Worm (Caenorhabditis elegans) whole organism, L3 larva: ENCODE measurements around the gene Y11D7A.19.

Source experiments
- ZK546.5 ChIP-seq: sonication (generic microtip); optimal IDR thresholded peaks from 2 replicates; lab custom pipeline; 2017; ENCODE audit warnings: missing biosample characterization, missing genetic modification characterization
- aly-2 ChIP-seq: fragments of 150-350 bp; optimal IDR thresholded peaks from 2 replicates; lab custom pipeline; 2014; ENCODE audit warnings: missing biosample characterization, missing genetic modification characterization
- ama-1 ChIP-seq: fragments of 150-350 bp; optimal IDR thresholded peaks from 2 replicates; lab custom pipeline; 2018
- ceh-16 ChIP-seq: sonication (generic microtip); optimal IDR thresholded peaks from 2 replicates; lab custom pipeline; 2017; ENCODE audit warnings: missing biosample characterization, missing genetic modification characterization
- ceh-28 ChIP-seq: fragments of 150-350 bp; optimal IDR thresholded peaks from 2 replicates; lab custom pipeline; 2014; ENCODE audit warnings: missing biosample characterization, missing genetic modification reagents, missing genetic modification characterization
- ceh-82 ChIP-seq: fragments of 150-350 bp; optimal IDR thresholded peaks from 2 replicates; lab custom pipeline; 2014; ENCODE audit warnings: missing biosample characterization, missing genetic modification characterization
- ceh-9 ChIP-seq: sonication (generic microtip); optimal IDR thresholded peaks from 2 replicates; lab custom pipeline; 2018; ENCODE audit warnings: missing biosample characterization, missing genetic modification characterization
- daf-12 ChIP-seq: fragments of 150-350 bp; optimal IDR thresholded peaks from 2 replicates; lab custom pipeline; 2014; ENCODE audit warnings: missing biosample characterization, missing genetic modification reagents, missing genetic modification characterization
- egl-27 ChIP-seq: sonication (generic microtip); optimal IDR thresholded peaks from 4 replicates; lab custom pipeline; 2017; ENCODE audit warnings: missing biosample characterization, missing genetic modification reagents, missing genetic modification characterization
- egl-5 ChIP-seq: fragments of 150-350 bp; optimal IDR thresholded peaks from 2 replicates; lab custom pipeline; 2017; ENCODE audit warnings: missing biosample characterization, missing genetic modification reagents, missing genetic modification characterization, inconsistent platforms
- elt-1 ChIP-seq: fragments of 150-350 bp; optimal IDR thresholded peaks from 2 replicates; lab custom pipeline; 2014; ENCODE audit warnings: missing biosample characterization, missing genetic modification characterization
- elt-2 ChIP-seq: sonication (generic microtip); optimal IDR thresholded peaks from 2 replicates; lab custom pipeline; 2016; ENCODE audit warnings: missing genetic modification reagents, mild to moderate bottlenecking, missing genetic modification characterization, missing compliant biosample characterization
- elt-3 ChIP-seq, 3 experiments: fragments of 150-350 bp in 1 of 3; sonication (generic microtip) in 2 of 3; optimal IDR thresholded peaks; 2 replicates in 2 of 3; 4 replicates in 1 of 3; lab custom pipeline; 2014 to 2017; ENCODE audit warnings: missing biosample characterization in 3 of 3, missing genetic modification characterization in 3 of 3
- eor-1 ChIP-seq, 2 experiments: fragments of 150-350 bp; optimal IDR thresholded peaks; 2 replicates each; lab custom pipeline; 2014 to 2018; ENCODE audit warnings: missing biosample characterization in 2 of 2, missing genetic modification characterization in 2 of 2
- fkh-10 ChIP-seq: sonication (generic microtip); optimal IDR thresholded peaks from 2 replicates; lab custom pipeline; 2017; ENCODE audit warnings: missing biosample characterization, missing genetic modification reagents, missing genetic modification characterization
- fkh-2 ChIP-seq: fragments of 150-350 bp; optimal IDR thresholded peaks from 2 replicates; lab custom pipeline; 2014; ENCODE audit warnings: missing biosample characterization, missing genetic modification reagents, missing genetic modification characterization
- jun-1 ChIP-seq: fragments of 150-350 bp; optimal IDR thresholded peaks from 2 replicates; lab custom pipeline; 2014; ENCODE audit warnings: missing biosample characterization, missing genetic modification reagents, missing genetic modification characterization
- lin-39 ChIP-seq: fragments of 150-350 bp; optimal IDR thresholded peaks from 2 replicates; lab custom pipeline; 2018; ENCODE audit warnings: missing biosample characterization, missing genetic modification reagents, missing genetic modification characterization
- lsy-12 ChIP-seq: sonication (generic microtip); optimal IDR thresholded peaks from 2 replicates; lab custom pipeline; 2016; ENCODE audit warnings: mild to moderate bottlenecking, missing genetic modification characterization, missing compliant biosample characterization
- mdl-1 ChIP-seq: fragments of 150-350 bp; optimal IDR thresholded peaks from 2 replicates; lab custom pipeline; 2014; ENCODE audit warnings: missing biosample characterization, missing genetic modification characterization
- mml-1 ChIP-seq: fragments of 150-350 bp; sonication (generic microtip); optimal IDR thresholded peaks from 3 replicates; lab custom pipeline; 2014; ENCODE audit warnings: missing biosample characterization, missing genetic modification characterization
- nfya-1 ChIP-seq: sonication (generic microtip); optimal IDR thresholded peaks from 2 replicates; lab custom pipeline; 2017; ENCODE audit warnings: missing genetic modification characterization, mild to moderate bottlenecking, missing compliant biosample characterization, antibody characterized with exemption, moderate library complexity; ENCODE audit not compliant: insufficient read depth
- nhr-11 ChIP-seq: fragments of 150-350 bp; optimal IDR thresholded peaks from 2 replicates; lab custom pipeline; 2014; ENCODE audit warnings: missing biosample characterization, missing genetic modification characterization
- nhr-12 ChIP-seq: fragments of 150-350 bp; optimal IDR thresholded peaks from 2 replicates; lab custom pipeline; 2014; ENCODE audit warnings: missing biosample characterization, missing genetic modification characterization
- nhr-23 ChIP-seq: fragments of 150-350 bp; optimal IDR thresholded peaks from 2 replicates; lab custom pipeline; 2014; ENCODE audit warnings: missing biosample characterization, missing genetic modification reagents, missing genetic modification characterization
- nhr-25 ChIP-seq: sonication (generic microtip); optimal IDR thresholded peaks from 2 replicates; lab custom pipeline; 2017; ENCODE audit warnings: missing biosample characterization, missing genetic modification characterization
- nhr-28 ChIP-seq: fragments of 150-350 bp; optimal IDR thresholded peaks from 2 replicates; lab custom pipeline; 2014; ENCODE audit warnings: missing biosample characterization, missing genetic modification characterization
- nhr-43 ChIP-seq: sonication (generic microtip); optimal IDR thresholded peaks from 2 replicates; lab custom pipeline; 2016; ENCODE audit warnings: mild to moderate bottlenecking, missing genetic modification characterization, missing compliant biosample characterization; ENCODE audit not compliant: poor library complexity, severe bottlenecking
- nhr-67 ChIP-seq: fragments of 150-350 bp; optimal IDR thresholded peaks from 2 replicates; lab custom pipeline; 2014; ENCODE audit warnings: missing biosample characterization, missing genetic modification characterization
- nhr-76 ChIP-seq: fragments of 150-350 bp; sonication (generic microtip); optimal IDR thresholded peaks from 5 replicates; lab custom pipeline; 2014; ENCODE audit warnings: missing biosample characterization, missing genetic modification characterization
- pha-4 ChIP-seq: fragments of 150-350 bp; optimal IDR thresholded peaks from 2 replicates; lab custom pipeline; 2014; ENCODE audit warnings: missing biosample characterization, missing genetic modification reagents, missing genetic modification characterization
- pqm-1 ChIP-seq: fragments of 150-350 bp; optimal IDR thresholded peaks from 2 replicates; lab custom pipeline; 2017; ENCODE audit warnings: missing biosample characterization, missing genetic modification characterization, inconsistent platforms
- sea-2 ChIP-seq: fragments of 150-350 bp; sonication (generic microtip); optimal IDR thresholded peaks from 4 replicates; lab custom pipeline; 2014; ENCODE audit warnings: missing biosample characterization, missing genetic modification reagents, missing genetic modification characterization
- skn-1 ChIP-seq: fragments of 150-350 bp; optimal IDR thresholded peaks from 2 replicates; lab custom pipeline; 2014; ENCODE audit warnings: missing biosample characterization, missing genetic modification characterization
- tbx-2 ChIP-seq: sonication (generic microtip); optimal IDR thresholded peaks from 2 replicates; lab custom pipeline; 2016; ENCODE audit warnings: mild to moderate bottlenecking, missing genetic modification characterization, missing compliant biosample characterization
- unc-39 ChIP-seq: sonication (generic microtip); optimal IDR thresholded peaks from 4 replicates; lab custom pipeline; 2017; ENCODE audit warnings: missing biosample characterization, missing genetic modification characterization
- unc-62 ChIP-seq: fragments of 150-350 bp; sonication (generic microtip); optimal IDR thresholded peaks from 4 replicates; lab custom pipeline; 2014; ENCODE audit warnings: missing biosample characterization, missing genetic modification reagents, missing genetic modification characterization
- ztf-11 ChIP-seq: fragments of 150-350 bp; optimal IDR thresholded peaks from 2 replicates; lab custom pipeline; 2014; ENCODE audit warnings: missing biosample characterization, missing genetic modification characterization
- ztf-4 ChIP-seq: fragments of 150-350 bp; optimal IDR thresholded peaks from 2 replicates; lab custom pipeline; 2014; ENCODE audit warnings: missing biosample characterization, missing genetic modification characterization

Y11D7A.19 gene

DNA sequence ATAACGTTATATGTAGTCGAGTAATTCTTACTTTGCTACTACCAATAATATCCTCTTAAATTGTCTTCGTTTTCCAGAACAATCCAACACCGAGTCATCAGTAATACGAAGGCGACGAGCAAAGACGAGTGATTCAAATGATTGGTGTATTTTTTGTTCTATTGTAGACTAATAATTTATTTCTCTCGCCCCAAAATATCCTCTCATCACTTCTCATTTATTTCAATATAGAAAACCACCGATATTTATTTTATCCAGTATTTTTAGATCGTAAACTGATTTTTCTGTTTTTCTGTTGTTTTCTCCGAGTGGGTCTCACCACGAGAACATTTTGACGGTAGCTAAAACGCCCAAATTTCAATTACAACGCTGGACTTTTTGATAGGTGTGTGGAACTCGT is 38.7 kb downstream of the Y11D7A.19 start:
- TF ChIP-seq mdl-1 (no peak), lsy-12 (tag; lab: Kevin White, UChicago) (no peak), mml-1 (tag; lab: Kevin White, UChicago) (no peak), pha-4 (tag; lab: Kevin White, UChicago) (no peak), ceh-16 (no peak), skn-1 (tag; lab: Kevin White, UChicago) (no peak), nfya-1 (tag; lab: Kevin White, UChicago) (no peak), elt-2 (tag; lab: Kevin White, UChicago) (no peak), fkh-10 (GFP tag; lab: Kevin White, UChicago) (no peak), eor-1 (tag; optimal IDR thresholded peaks at IDR 0.05; lab: Kevin White, UChicago) (no peak), pqm-1 (tag; lab: Kevin White, UChicago) (no peak), ceh-82 (tag; lab: Kevin White, UChicago) (no peak), elt-1 (tag; lab: Kevin White, UChicago) (no peak), nhr-11 (tag; lab: Kevin White, UChicago) (no peak), nhr-12 (no peak)

- TF ChIP-seq unc-39 (tag; lab: Kevin White, UChicago) (no peak), nhr-43 (tag; lab: Kevin White, UChicago) (no peak), nhr-11 (tag; lab: Kevin White, UChicago) (no peak), nhr-76 (tag; lab: Kevin White, UChicago) (no peak), egl-5 (no peak), nhr-12 (no peak), lsy-12 (tag; lab: Kevin White, UChicago) (no peak), mml-1 (tag; lab: Kevin White, UChicago) (no peak), mdl-1 (no peak), nhr-23 (no peak), nhr-25 (tag; lab: Kevin White, UChicago) (no peak)
Observed at ce11 chrIV:9224825-9225224, 41.5 kb downstream of the Y11D7A.19 start, which contains the start of gene C46C2.3. TSS of gene C46C2.3 (plus strand) at chrIV:9225125.

DNA sequence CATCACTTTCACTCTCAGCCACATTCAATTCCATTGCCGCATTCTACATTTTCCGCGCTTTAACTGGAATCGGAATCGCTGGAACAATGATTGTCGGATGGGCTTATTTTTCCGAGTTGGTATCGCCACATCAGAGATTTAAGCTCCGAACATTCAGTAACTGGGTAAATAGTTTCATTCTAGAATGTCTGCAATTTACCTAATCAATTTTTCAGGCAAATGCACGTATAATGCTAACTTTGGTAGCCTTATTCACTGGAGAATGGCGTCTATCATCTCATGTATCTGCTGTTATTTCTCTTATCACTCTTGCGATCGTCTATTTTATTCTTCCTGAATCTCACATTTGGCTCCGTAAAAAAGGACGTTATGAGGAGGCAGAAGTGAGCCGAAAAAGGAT is 47.9 kb downstream of the Y11D7A.19 start:
- no peak for TF ChIP-seq ceh-9 (tag; lab: Kevin White, UChicago)
- TF ChIP-seq daf-12 (tag; lab: Kevin White, UChicago) = no peak
- TF ChIP-seq nhr-67 (tag; lab: Kevin White, UChicago) = no peak
- no peak for TF ChIP-seq nhr-12
- no peak for TF ChIP-seq nhr-28 (tag; lab: Kevin White, UChicago)
- no peak for TF ChIP-seq mml-1 (tag; lab: Kevin White, UChicago)
- TF ChIP-seq ceh-28 = no peak
- no peak for TF ChIP-seq sea-2 (GFP tag; lab: Kevin White, UChicago)
- TF ChIP-seq nhr-11 (tag; lab: Kevin White, UChicago) = no peak
- no peak for TF ChIP-seq egl-5
- TF ChIP-seq lsy-12 (tag; lab: Kevin White, UChicago) = no peak
- TF ChIP-seq elt-2 (tag; lab: Kevin White, UChicago) = no peak
- TF ChIP-seq tbx-2 = no peak
- no peak for TF ChIP-seq fkh-2 (tag; lab: Kevin White, UChicago)
- no peak for TF ChIP-seq nfya-1 (tag; lab: Kevin White, UChicago)
- TF ChIP-seq aly-2 (tag; lab: Kevin White, UChicago) = no peak
- TF ChIP-seq unc-62 = no peak

ce11 chrIV:9217426-9217825 is 48.9 kb downstream of the Y11D7A.19 start, which contains the start of gene C46C2.2:
TSS of gene C46C2.2 (plus strand) at chrIV:9217726.
- no peak for TF ChIP-seq unc-62
- TF ChIP-seq egl-27 (tag; lab: Kevin White, UChicago) = no peak
- TF ChIP-seq nhr-76 (tag; lab: Kevin White, UChicago) = no peak
- TF ChIP-seq nhr-23 = no peak
- no peak for TF ChIP-seq ama-1
- no peak for TF ChIP-seq elt-3 (tag; optimal IDR thresholded peaks at IDR 0.05; lab: Kevin White, UChicago)
- no peak for TF ChIP-seq elt-1 (tag; lab: Kevin White, UChicago)
- TF ChIP-seq ZK546.5 = no peak
- TF ChIP-seq pha-4 (tag; lab: Kevin White, UChicago) = no peak
- TF ChIP-seq unc-39 (tag; lab: Kevin White, UChicago) = no peak
- no peak for TF ChIP-seq ztf-11 (tag; lab: Kevin White, UChicago)
- TF ChIP-seq eor-1 (tag; optimal IDR thresholded peaks at IDR 0.05; lab: Kevin White, UChicago) = no peak
- no peak for TF ChIP-seq nhr-11 (tag; lab: Kevin White, UChicago)
- TF ChIP-seq elt-2 (tag; lab: Kevin White, UChicago) = no peak
- TF ChIP-seq lin-39 (tag; lab: Kevin White, UChicago) = no peak
- no peak for TF ChIP-seq ztf-4 (tag; lab: Kevin White, UChicago)
- TF ChIP-seq ceh-82 (tag; lab: Kevin White, UChicago) = no peak
- TF ChIP-seq lsy-12 (tag; lab: Kevin White, UChicago) = no peak
- TF ChIP-seq jun-1 (tag; lab: Kevin White, UChicago) = no peak
- TF ChIP-seq, all 47 proteins: peak for 0
